Worm (Caenorhabditis elegans) whole organism, L4 larva: ENCODE data around the gene daf-1.

Experiments used
- D1046.2 ChIP-seq: fragments of 200-800 bp; sonication (Bioruptor generic); IDR thresholded peaks from 2 replicates; pipeline ENCODE4 v1.3.6; 2022; ENCODE audit warnings: missing genetic modification characterization, missing compliant biosample characterization
- F44E2.7 ChIP-seq: fragments of 200-800 bp; sonication (Bioruptor generic); IDR thresholded peaks from 2 replicates; pipeline ENCODE4 v2.1.2; 2022; ENCODE audit warnings: missing genetic modification characterization, missing compliant biosample characterization
- Y48G9A.11 ChIP-seq: fragments of 200-800 bp; sonication (Bioruptor generic); IDR thresholded peaks from 2 replicates; pipeline ENCODE4 v1.3.6; 2022; ENCODE audit warnings: missing genetic modification reagents, missing genetic modification characterization, missing compliant biosample characterization
- aha-1 ChIP-seq: fragments of 150-350 bp; peaks from one replicate; lab custom pipeline; 2014; ENCODE audit warnings: missing biosample characterization, missing genetic modification characterization
- aly-2 ChIP-seq: sonication (generic microtip); optimal IDR thresholded peaks from 2 replicates; lab custom pipeline; 2018; ENCODE audit warnings: missing biosample characterization, missing genetic modification characterization
- ama-1 ChIP-seq: fragments of 150-350 bp; optimal IDR thresholded peaks from 2 replicates; lab custom pipeline; 2014; ENCODE audit warnings: inconsistent platforms, mixed read lengths
- attf-4 ChIP-seq: sonication (generic microtip); optimal IDR thresholded peaks from 3 replicates; lab custom pipeline; 2017; ENCODE audit warnings: missing biosample characterization, missing genetic modification characterization
- ceh-62 ChIP-seq: sonication (generic microtip); optimal IDR thresholded peaks from 2 replicates; lab custom pipeline; 2017; ENCODE audit warnings: missing biosample characterization, missing genetic modification characterization
- ceh-82 ChIP-seq: sonication (generic microtip); optimal IDR thresholded peaks from 2 replicates; lab custom pipeline; 2017; ENCODE audit warnings: missing biosample characterization, missing genetic modification characterization
- ces-1 ChIP-seq: fragments of 150-350 bp; sonication (generic microtip); optimal IDR thresholded peaks from 4 replicates; lab custom pipeline; 2014; ENCODE audit warnings: missing biosample characterization, missing genetic modification reagents, missing genetic modification characterization
- ctbp-1 ChIP-seq: fragments of 200-800 bp; sonication (Bioruptor generic); IDR thresholded peaks from 2 replicates; pipeline ENCODE4 v1.3.6; 2022; ENCODE audit warnings: missing genetic modification reagents, missing genetic modification characterization, missing compliant biosample characterization
- daf-12 ChIP-seq: fragments of 150-350 bp; optimal IDR thresholded peaks from 2 replicates; lab custom pipeline; 2014; ENCODE audit warnings: missing biosample characterization, missing genetic modification reagents, missing genetic modification characterization
- daf-16 ChIP-seq, 3 experiments: sonication (generic microtip); optimal IDR thresholded peaks; 2 replicates each; lab custom pipeline; 2016 to 2017; ENCODE audit warnings: missing genetic modification characterization in 3 of 3, missing genetic modification reagents in 3 of 3, mild to moderate bottlenecking in 2 of 3, missing compliant biosample characterization in 2 of 3, missing biosample characterization in 1 of 3, moderate library complexity in 1 of 3
- dmd-6 ChIP-seq: fragments of 200-800 bp; sonication (Bioruptor generic); IDR thresholded peaks from 2 replicates; pipeline ENCODE4 v1.3.6; 2022; ENCODE audit warnings: missing genetic modification reagents, missing genetic modification characterization, missing compliant biosample characterization
- dmd-9 ChIP-seq: fragments of 200-800 bp; sonication (Bioruptor generic); IDR thresholded peaks from 2 replicates; pipeline ENCODE4 v1.3.6; 2022; ENCODE audit warnings: missing genetic modification reagents, missing genetic modification characterization, missing compliant biosample characterization
- dpl-1 ChIP-seq: fragments of 150-350 bp; optimal IDR thresholded peaks from 2 replicates; lab custom pipeline; 2014; ENCODE audit warnings: missing biosample characterization, missing genetic modification reagents, missing genetic modification characterization
- duxl-1 ChIP-seq: sonication (generic microtip); optimal IDR thresholded peaks from 2 replicates; lab custom pipeline; 2016; ENCODE audit warnings: mild to moderate bottlenecking, missing genetic modification characterization, moderate library complexity, missing compliant biosample characterization; ENCODE audit not compliant: poor library complexity
- egl-43 ChIP-seq: fragments of 200-800 bp; sonication (Bioruptor generic); IDR thresholded peaks from 2 replicates; pipeline ENCODE4 v1.3.6; 2022; ENCODE audit warnings: missing genetic modification reagents, missing genetic modification characterization, missing compliant biosample characterization
- gei-8 ChIP-seq: fragments of 200-800 bp; sonication (Bioruptor generic); optimal IDR thresholded peaks from 2 replicates; lab custom pipeline; 2018; ENCODE audit warnings: mild to moderate bottlenecking, missing genetic modification characterization, missing compliant biosample characterization
- hif-1 ChIP-seq, 2 experiments: sonication (generic microtip); optimal IDR thresholded peaks; 2 replicates each; lab custom pipeline; 2016 to 2017; ENCODE audit warnings: missing compliant biosample characterization in 2 of 2, missing genetic modification characterization in 2 of 2, missing genetic modification reagents in 2 of 2, missing genotype in 2 of 2, mild to moderate bottlenecking in 1 of 2
- hlh-11 ChIP-seq: fragments of 200-800 bp; sonication (Bioruptor generic); optimal IDR thresholded peaks from 2 replicates; lab custom pipeline; 2018; ENCODE audit warnings: mild to moderate bottlenecking, missing genetic modification characterization, missing compliant biosample characterization
- jun-1 ChIP-seq: fragments of 150-350 bp; optimal IDR thresholded peaks from 2 replicates; lab custom pipeline; 2014; ENCODE audit warnings: missing biosample characterization, missing genetic modification reagents, missing genetic modification characterization
- mdt-29 ChIP-seq: fragments of 200-800 bp; sonication (Bioruptor generic); IDR thresholded peaks from 2 replicates; pipeline ENCODE4 v1.3.6; 2022; ENCODE audit warnings: missing genetic modification reagents, missing genetic modification characterization, missing compliant biosample characterization
- mep-1 ChIP-seq: fragments of 150-350 bp; sonication (generic microtip); optimal IDR thresholded peaks from 3 replicates; lab custom pipeline; 2014; ENCODE audit warnings: missing biosample characterization, missing genetic modification characterization
- mxl-3 ChIP-seq: fragments of 200-800 bp; sonication (Bioruptor generic); optimal IDR thresholded peaks from 2 replicates; lab custom pipeline; 2018; ENCODE audit warnings: mild to moderate bottlenecking, missing genetic modification characterization, missing compliant biosample characterization
- nhr-102 ChIP-seq: sonication (generic microtip); optimal IDR thresholded peaks from 2 replicates; lab custom pipeline; 2016; ENCODE audit warnings: mild to moderate bottlenecking, missing genetic modification characterization, moderate library complexity, missing compliant biosample characterization
- nhr-11 ChIP-seq: fragments of 150-350 bp; optimal IDR thresholded peaks from 2 replicates; lab custom pipeline; 2014; ENCODE audit warnings: missing biosample characterization, missing genetic modification characterization
- nhr-25 ChIP-seq: sonication (generic microtip); optimal IDR thresholded peaks from 2 replicates; lab custom pipeline; 2017; ENCODE audit warnings: missing genetic modification characterization, mild to moderate bottlenecking, missing compliant biosample characterization, antibody characterized with exemption, moderate library complexity, borderline replicate concordance; ENCODE audit not compliant: insufficient read depth
- nhr-41 ChIP-seq: fragments of 200-800 bp; sonication (Bioruptor generic); IDR thresholded peaks from 2 replicates; pipeline ENCODE4 v1.3.6; 2022; ENCODE audit warnings: missing genetic modification reagents, missing genetic modification characterization, missing compliant biosample characterization
- nhr-48 ChIP-seq: sonication (generic microtip); optimal IDR thresholded peaks from 2 replicates; lab custom pipeline; 2016; ENCODE audit warnings: mild to moderate bottlenecking, missing genetic modification characterization, missing compliant biosample characterization
- nhr-76 ChIP-seq: fragments of 150-350 bp; optimal IDR thresholded peaks from 2 replicates; lab custom pipeline; 2014; ENCODE audit warnings: missing biosample characterization, missing genetic modification characterization
- nhr-77 ChIP-seq: fragments of 150-350 bp; optimal IDR thresholded peaks from 2 replicates; lab custom pipeline; 2014; ENCODE audit warnings: missing biosample characterization, missing genetic modification characterization
- pha-4 ChIP-seq, 2 experiments: fragments of 150-350 bp in 1 of 2; fragments of 200-800 bp in 1 of 2; sonication (Bioruptor generic) in 1 of 2; IDR thresholded peaks in 1 of 2; optimal IDR thresholded peaks in 1 of 2; 2 replicates each; pipeline versions ENCODE4 v1.3.6 to Lab custom; 2014 to 2022; ENCODE audit warnings: missing genetic modification characterization in 2 of 2, missing genetic modification reagents in 2 of 2, missing biosample characterization in 1 of 2, missing compliant biosample characterization in 1 of 2
- php-3 ChIP-seq: fragments of 200-800 bp; sonication (Bioruptor generic); IDR thresholded peaks from 2 replicates; pipeline ENCODE4 v1.3.6; 2022; ENCODE audit warnings: missing genetic modification reagents, missing genetic modification characterization, missing compliant biosample characterization
- rbr-2 ChIP-seq: sonication (generic microtip); optimal IDR thresholded peaks from 2 replicates; lab custom pipeline; 2016; ENCODE audit warnings: missing genotype, missing genetic modification characterization, missing compliant biosample characterization
- spr-1 ChIP-seq: sonication (generic microtip); optimal IDR thresholded peaks from 2 replicates; lab custom pipeline; 2016; ENCODE audit warnings: mild to moderate bottlenecking, missing genetic modification characterization, missing compliant biosample characterization
- unc-39 ChIP-seq: sonication (generic microtip); optimal IDR thresholded peaks from 2 replicates; lab custom pipeline; 2017; ENCODE audit warnings: missing biosample characterization, missing genetic modification characterization
- unc-62 ChIP-seq, 3 experiments: fragments of 150-350 bp in 1 of 3; sonication (generic microtip); optimal IDR thresholded peaks in 2 of 3; peaks in 1 of 3; 1 replicate in 1 of 3; 2 replicates in 2 of 3; lab custom pipeline; 2014 to 2017; ENCODE audit warnings: missing biosample characterization in 3 of 3, missing genetic modification characterization in 3 of 3, missing genetic modification reagents in 3 of 3, missing genotype in 1 of 3
- vab-7 ChIP-seq: fragments of 200-800 bp; sonication (Bioruptor generic); IDR thresholded peaks from 2 replicates; pipeline ENCODE4 v1.3.6; 2022; ENCODE audit warnings: missing genetic modification reagents, missing genetic modification characterization, missing compliant biosample characterization
- zag-1 ChIP-seq: fragments of 150-350 bp; optimal IDR thresholded peaks from 2 replicates; lab custom pipeline; 2014; ENCODE audit warnings: missing biosample characterization, missing genetic modification characterization
- zip-2 ChIP-seq: fragments of 150-350 bp; optimal IDR thresholded peaks from 2 replicates; lab custom pipeline; 2014; ENCODE audit warnings: missing biosample characterization, missing genetic modification characterization
- ztf-7 ChIP-seq: fragments of 150-350 bp; optimal IDR thresholded peaks from 2 replicates; lab custom pipeline; 2014; ENCODE audit warnings: missing biosample characterization, missing genetic modification characterization

daf-1 gene

ce11 chrIV:179700-180099 is 47.5 kb downstream of the daf-1 start:
- TF ChIP-seq ceh-62 (tag; lab: Kevin White, UChicago): no peak
- no peak for TF ChIP-seq ztf-7 (tag; lab: Kevin White, UChicago)
- TF ChIP-seq aha-1 (tag; lab: Kevin White, UChicago): no peak
- TF ChIP-seq duxl-1 (tag; lab: Kevin White, UChicago): no peak
- TF ChIP-seq hif-1 (tag; optimal IDR thresholded peaks at IDR 0.05; lab: Kevin White, UChicago): no peak
- no peak for TF ChIP-seq D1046.2 (GFP tag; lab: Robert Waterston, UW)
- no peak for TF ChIP-seq zag-1 (tag; lab: Kevin White, UChicago)
- no peak for TF ChIP-seq jun-1 (tag; lab: Kevin White, UChicago)

- no peak for TF ChIP-seq attf-4 (tag; lab: Kevin White, UChicago)
- no peak for TF ChIP-seq Y48G9A.11 (GFP tag; lab: Robert Waterston, UW)
- no peak for TF ChIP-seq daf-12
- no peak for TF ChIP-seq ces-1 (GFP tag; lab: Kevin White, UChicago)
- peak; percentile 59 for TF ChIP-seq aha-1 (tag; lab: Kevin White, UChicago)
Measured at ce11 chrIV:183519-183918, 51.3 kb downstream of the daf-1 start.

ce11 chrIV:184184-184583 is 52.0 kb downstream of the daf-1 start, which contains the start of gene pnc-1:
pnc-1 (plus strand) TSS chrIV:184484.
- TF ChIP-seq unc-62 (GFP tag; optimal IDR thresholded peaks at IDR 0.05 in 1 of 2; lab: Kevin White, UChicago): peak in 1 of 2 experiments; percentile 63
- no peak for TF ChIP-seq unc-62 (tag; optimal IDR thresholded peaks at IDR 0.05; lab: Kevin White, UChicago)
- no peak for TF ChIP-seq ctbp-1 (GFP tag; lab: Robert Waterston, UW)

ce11 chrIV:186110-186509 is 53.9 kb downstream of the daf-1 start:
- TF ChIP-seq mep-1: no peak
- no peak for TF ChIP-seq nhr-77
- TF ChIP-seq rbr-2 (tag; lab: Kevin White, UChicago): peak; percentile 13
- peak; percentile 5 for TF ChIP-seq aha-1 (tag; lab: Kevin White, UChicago)
- TF ChIP-seq nhr-76: no peak
- TF ChIP-seq ama-1 (lab: Kevin White, UChicago): no peak
- TF ChIP-seq egl-43: no peak
- peak; percentile 31 for TF ChIP-seq nhr-11 (tag; lab: Kevin White, UChicago)
- TF ChIP-seq unc-39: no peak
- TF ChIP-seq, all 104 proteins: peak for 3

- TF ChIP-seq dmd-9 (GFP tag; lab: Robert Waterston, UW) (no peak), mxl-3 (GFP tag; lab: Kevin White, UChicago) (no peak), php-3 (GFP tag; lab: Robert Waterston, UW) (peak; percentile 52), D1046.2 (GFP tag; lab: Robert Waterston, UW) (no peak), pha-4 (GFP tag; IDR thresholded peaks at IDR 0.05; lab: Robert Waterston, UW) (no peak), pha-4 (tag; optimal IDR thresholded peaks at IDR 0.05; lab: Kevin White, UChicago) (no peak), unc-39 (no peak), dpl-1 (GFP tag; lab: Kevin White, UChicago) (no peak), zip-2 (tag; lab: Kevin White, UChicago) (no peak), spr-1 (tag; lab: Kevin White, UChicago) (no peak), attf-4 (tag; lab: Kevin White, UChicago) (no peak), vab-7 (GFP tag; lab: Robert Waterston, UW) (no peak), daf-12 (no peak), dmd-6 (GFP tag; lab: Robert Waterston, UW) (peak; percentile 67; the same call in 1 of the 2 replicates), nhr-48 (no peak), mdt-29 (GFP tag; lab: Robert Waterston, UW) (no peak), nhr-102 (tag; lab: Kevin White, UChicago) (no peak), nhr-41 (GFP tag; lab: Robert Waterston, UW) (0 out of 2 replicates have a peak, but pooled peaks have one; percentile 43), ceh-82 (tag; lab: Kevin White, UChicago) (no peak), nhr-25 (tag; lab: Kevin White, UChicago) (no peak), hlh-11 (tag; lab: Kevin White, UChicago) (peak; percentile 57), unc-62 (GFP tag; optimal IDR thresholded peaks at IDR 0.05 in 1 of 2; lab: Kevin White, UChicago) (peak in 1 of 2 experiments; percentile 25), unc-62 (tag; optimal IDR thresholded peaks at IDR 0.05; lab: Kevin White, UChicago) (no peak), F44E2.7 (no peak), gei-8 (no peak), daf-16 (GFP tag; optimal IDR thresholded peaks at IDR 0.05; lab: Kevin White, UChicago) (no peak), daf-16 (tag; optimal IDR thresholded peaks at IDR 0.05; lab: Kevin White, UChicago) (peak; percentile 23), Y48G9A.11 (GFP tag; lab: Robert Waterston, UW) (no peak), aly-2 (no peak), aha-1 (tag; lab: Kevin White, UChicago) (peak; percentile 10), ces-1 (GFP tag; lab: Kevin White, UChicago) (no peak)
Measured at ce11 chrIV:187336-187735, 55.1 kb downstream of the daf-1 start.
